Worm (Caenorhabditis elegans) whole organism, late embryonic: ENCODE results near the gene ZK863.8.

Source experiments
- pat-9 ChIP-seq: fragments of 200-800 bp; sonication (Bioruptor generic); optimal IDR thresholded peaks from 2 replicates; lab custom pipeline; 2018; ENCODE audit warnings: mild to moderate bottlenecking, missing genetic modification characterization, moderate library complexity, missing compliant biosample characterization
- ref-2 ChIP-seq: sonication (generic microtip); optimal IDR thresholded peaks from 2 replicates; lab custom pipeline; 2016; ENCODE audit warnings: missing genetic modification characterization, missing compliant biosample characterization
- rnt-1 ChIP-seq: sonication (generic microtip); optimal IDR thresholded peaks from 2 replicates; lab custom pipeline; 2016; ENCODE audit warnings: missing genetic modification characterization, missing compliant biosample characterization
- unc-3 ChIP-seq, 2 experiments: fragments of 200-800 bp in 1 of 2; sonication (Bioruptor generic) in 1 of 2; sonication (generic microtip) in 1 of 2; conservative IDR thresholded peaks in 1 of 2; optimal IDR thresholded peaks in 1 of 2; 2 replicates each; pipeline versions ENCODE4 v1.3.6 to Lab custom; 2016 to 2022; ENCODE audit warnings: missing compliant biosample characterization in 2 of 2, missing genetic modification characterization in 2 of 2, missing genetic modification reagents in 1 of 2

- TF ChIP-seq pat-9 (tag; lab: Kevin White, UChicago) (no peak), rnt-1 (tag; lab: Kevin White, UChicago) (no peak), unc-3 (GFP tag; conservative IDR thresholded peaks at IDR 0.05; lab: Robert Waterston, UW) (no peak), unc-3 (tag; optimal IDR thresholded peaks at IDR 0.05; lab: Kevin White, UChicago) (no peak), ref-2 (tag; lab: Kevin White, UChicago) (no peak)
Measured at ce11 chrV:12199474-12199873, 12.2 kb upstream of the ZK863.8 start.
